Worm (Caenorhabditis elegans): ENCODE measurements around the gene seld-1.

ce11 chrIV:13513010-13513409 is 7.8 kb downstream of the seld-1 start:
- no peak for TF ChIP-seq W03F9.2 (tag; optimal IDR thresholded peaks at IDR 0.05)
- TF ChIP-seq him-1 (tag; optimal IDR thresholded peaks at IDR 0.05): no peak
